Fruit fly (Drosophila melanogaster): ENCODE results near the gene CG31988.

Gene CG31988

dm6 chr2L:21153844-21154243 lies 48.8 kb downstream of the CG31988 start:
- TF ChIP-seq Mio (GFP tag; optimal IDR thresholded peaks at IDR 0.05): no peak
- TF ChIP-seq brk (GFP tag; optimal IDR thresholded peaks at IDR 0.05): peak; percentile 55
- no peak for TF ChIP-seq jim (GFP tag; optimal IDR thresholded peaks at IDR 0.05)
- TF ChIP-seq CG32264 (GFP tag; optimal IDR thresholded peaks at IDR 0.05): no peak
- no peak for TF ChIP-seq dl (GFP tag; optimal IDR thresholded peaks at IDR 0.05; ENCODE audit: insufficient read depth in 1 of 2, partially characterized antibody in 2 of 2)
- TF ChIP-seq Rel (GFP tag; optimal IDR thresholded peaks at IDR 0.05): no peak
- peak; percentile 62 for TF ChIP-seq Rel (tag; optimal IDR thresholded peaks at IDR 0.05)
- no peak for TF ChIP-seq lola (GFP tag; optimal IDR thresholded peaks at IDR 0.05)

Measured in whole organism, wandering third instar larva.